Worm (Caenorhabditis elegans) whole organism, L1 larva: ENCODE measurements around the gene F26G1.10.

Experiments
- C04F5.9 ChIP-seq: sonication (generic microtip); optimal IDR thresholded peaks from 2 replicates; lab custom pipeline; 2016; ENCODE audit warnings: missing genetic modification characterization, missing compliant biosample characterization
- aly-2 ChIP-seq: fragments of 150-350 bp; optimal IDR thresholded peaks from 2 replicates; lab custom pipeline; 2014; ENCODE audit warnings: missing biosample characterization, missing genetic modification characterization
- ama-1 ChIP-seq: fragments of 150-350 bp; optimal IDR thresholded peaks from 2 replicates; lab custom pipeline; 2014
- blmp-1 ChIP-seq: fragments of 150-350 bp; optimal IDR thresholded peaks from 2 replicates; lab custom pipeline; 2014; ENCODE audit warnings: missing biosample characterization, missing genetic modification characterization
- ceh-63 ChIP-seq: fragments of 200-800 bp; sonication (Bioruptor generic); optimal IDR thresholded peaks from 2 replicates; lab custom pipeline; 2018; ENCODE audit warnings: mild to moderate bottlenecking, missing genetic modification characterization, missing compliant biosample characterization
- ceh-8 ChIP-seq: fragments of 200-800 bp; sonication (Bioruptor generic); optimal IDR thresholded peaks from 2 replicates; lab custom pipeline; 2018; ENCODE audit warnings: mild to moderate bottlenecking, missing genetic modification characterization, moderate library complexity, missing compliant biosample characterization
- ceh-90 ChIP-seq: sonication (generic microtip); optimal IDR thresholded peaks from 2 replicates; lab custom pipeline; 2016; ENCODE audit warnings: missing genetic modification characterization, missing compliant biosample characterization
- ces-1 ChIP-seq: fragments of 150-350 bp; optimal IDR thresholded peaks from 2 replicates; lab custom pipeline; 2014; ENCODE audit warnings: missing biosample characterization, missing genetic modification reagents, missing genetic modification characterization
- dpl-1 ChIP-seq, 3 experiments: fragments of 150-350 bp in 2 of 3; sonication (generic microtip) in 1 of 3; optimal IDR thresholded peaks; 2 replicates each; lab custom pipeline; 2014 to 2017; ENCODE audit warnings: missing biosample characterization in 3 of 3, missing genetic modification characterization in 3 of 3, missing genetic modification reagents in 3 of 3
- efl-1 ChIP-seq, 4 experiments: fragments of 150-350 bp; optimal IDR thresholded peaks in 3 of 4; peaks in 1 of 4; 1 replicate in 1 of 4; 2 replicates in 3 of 4; lab custom pipeline; 2014; ENCODE audit warnings: missing biosample characterization in 2 of 4, missing genetic modification characterization in 2 of 4, missing genetic modification reagents in 2 of 4
- egl-13 ChIP-seq: sonication (generic microtip); optimal IDR thresholded peaks from 2 replicates; lab custom pipeline; 2016; ENCODE audit warnings: missing genotype, missing genetic modification reagents, missing genetic modification characterization, missing compliant biosample characterization
- elt-2 ChIP-seq: sonication (generic microtip); optimal IDR thresholded peaks from 2 replicates; lab custom pipeline; 2016; ENCODE audit warnings: missing genetic modification characterization, mild to moderate bottlenecking, inconsistent platforms, missing compliant biosample characterization, missing genetic modification reagents
- elt-3 ChIP-seq, 6 experiments: fragments of 150-350 bp in 1 of 6; sonication (generic microtip); optimal IDR thresholded peaks; 2 replicates each; lab custom pipeline; 2017 to 2018; ENCODE audit warnings: missing biosample characterization in 6 of 6, missing genetic modification characterization in 6 of 6, inconsistent platforms in 1 of 6
- fkh-10 ChIP-seq: sonication (generic microtip); optimal IDR thresholded peaks from 2 replicates; lab custom pipeline; 2017; ENCODE audit warnings: missing biosample characterization, missing genetic modification reagents, missing genetic modification characterization
- grh-1 ChIP-seq: fragments of 200-800 bp; sonication (Bioruptor generic); IDR thresholded peaks from 2 replicates; pipeline ENCODE4 v1.3.6; 2022; ENCODE audit warnings: missing genetic modification reagents, missing genetic modification characterization, missing compliant biosample characterization
- hpl-2 ChIP-seq: fragments of 150-350 bp; optimal IDR thresholded peaks from 2 replicates; lab custom pipeline; 2014; ENCODE audit warnings: missing biosample characterization, missing genetic modification reagents, missing genetic modification characterization
- irx-1 ChIP-seq: sonication (generic microtip); optimal IDR thresholded peaks from 2 replicates; lab custom pipeline; 2016; ENCODE audit warnings: missing genetic modification characterization, missing compliant biosample characterization
- isw-1 ChIP-seq: fragments of 200-800 bp; sonication (Bioruptor generic); IDR thresholded peaks from 2 replicates; pipeline ENCODE4 v1.3.6; 2022; ENCODE audit warnings: missing genetic modification characterization, missing compliant biosample characterization
- lin-13 ChIP-seq: fragments of 150-350 bp; optimal IDR thresholded peaks from 2 replicates; lab custom pipeline; 2014; ENCODE audit warnings: missing biosample characterization, missing genetic modification reagents, missing genetic modification characterization
- lin-14 ChIP-seq: fragments of 200-800 bp; sonication (Bioruptor generic); optimal IDR thresholded peaks from 2 replicates; lab custom pipeline; 2018; ENCODE audit warnings: mild to moderate bottlenecking, missing genetic modification characterization, moderate library complexity, missing compliant biosample characterization
- lin-35 ChIP-seq, 2 experiments: fragments of 150-350 bp; optimal IDR thresholded peaks; 2 replicates each; lab custom pipeline; 2014; ENCODE audit warnings: missing biosample characterization in 2 of 2, missing genetic modification characterization in 2 of 2, missing genetic modification reagents in 2 of 2
- lsy-2 ChIP-seq, 2 experiments: fragments of 150-350 bp; optimal IDR thresholded peaks; 2 replicates each; lab custom pipeline; 2014; ENCODE audit warnings: missing biosample characterization in 2 of 2, missing genetic modification characterization in 2 of 2
- mdl-1 ChIP-seq, 2 experiments: fragments of 150-350 bp; optimal IDR thresholded peaks; 2 replicates each; lab custom pipeline; 2014 to 2017; ENCODE audit warnings: missing biosample characterization in 2 of 2, missing genetic modification characterization in 2 of 2, inconsistent platforms in 1 of 2
- mef-2 ChIP-seq: fragments of 150-350 bp; optimal IDR thresholded peaks from 2 replicates; lab custom pipeline; 2014; ENCODE audit warnings: missing biosample characterization, missing genetic modification characterization
- nhr-11 ChIP-seq: fragments of 150-350 bp; optimal IDR thresholded peaks from 2 replicates; lab custom pipeline; 2014; ENCODE audit warnings: missing biosample characterization, missing genetic modification characterization
- nhr-19 ChIP-seq: fragments of 200-800 bp; sonication (Bioruptor generic); conservative IDR thresholded peaks from 2 replicates; pipeline ENCODE4 v1.3.6; 2022; ENCODE audit warnings: missing genetic modification characterization, missing compliant biosample characterization
- nhr-20 ChIP-seq: sonication (generic microtip); optimal IDR thresholded peaks from 2 replicates; lab custom pipeline; 2016; ENCODE audit warnings: mild to moderate bottlenecking, missing genetic modification characterization, missing compliant biosample characterization
- nhr-237 ChIP-seq: fragments of 150-350 bp; optimal IDR thresholded peaks from 2 replicates; lab custom pipeline; 2014; ENCODE audit warnings: missing biosample characterization, missing genetic modification characterization
- nhr-47 ChIP-seq: sonication (generic microtip); optimal IDR thresholded peaks from 2 replicates; lab custom pipeline; 2016; ENCODE audit warnings: mild to moderate bottlenecking, missing genetic modification characterization, moderate library complexity, missing compliant biosample characterization
- nhr-71 ChIP-seq: sonication (generic microtip); optimal IDR thresholded peaks from 2 replicates; lab custom pipeline; 2016; ENCODE audit warnings: mild to moderate bottlenecking, missing genetic modification characterization, moderate library complexity, missing compliant biosample characterization
- nhr-77 ChIP-seq: fragments of 150-350 bp; optimal IDR thresholded peaks from 2 replicates; lab custom pipeline; 2014; ENCODE audit warnings: missing biosample characterization, missing genetic modification characterization
- nhr-85 ChIP-seq: sonication (generic microtip); peaks from one replicate; lab custom pipeline; 2016; ENCODE audit warnings: missing genetic modification characterization, inconsistent platforms, missing compliant biosample characterization
- nhr-90 ChIP-seq: sonication (generic microtip); optimal IDR thresholded peaks from 2 replicates; lab custom pipeline; 2016; ENCODE audit warnings: mild to moderate bottlenecking, missing genetic modification characterization, missing compliant biosample characterization; ENCODE audit not compliant: poor library complexity
- pag-3 ChIP-seq: sonication (generic microtip); optimal IDR thresholded peaks from 2 replicates; lab custom pipeline; 2017; ENCODE audit warnings: missing genetic modification characterization, mild to moderate bottlenecking, missing compliant biosample characterization, antibody characterized with exemption, borderline replicate concordance; ENCODE audit not compliant: insufficient read depth
- snu-23 ChIP-seq: sonication (generic microtip); optimal IDR thresholded peaks from 2 replicates; lab custom pipeline; 2016; ENCODE audit warnings: missing genetic modification characterization, missing compliant biosample characterization
- swsn-7 ChIP-seq: sonication (generic microtip); optimal IDR thresholded peaks from 2 replicates; lab custom pipeline; 2016; ENCODE audit warnings: missing genetic modification characterization, missing compliant biosample characterization
- tbx-2 ChIP-seq: sonication (generic microtip); optimal IDR thresholded peaks from 2 replicates; lab custom pipeline; 2016; ENCODE audit warnings: missing genetic modification characterization, missing compliant biosample characterization
- tlp-1 ChIP-seq: fragments of 150-350 bp; optimal IDR thresholded peaks from 2 replicates; lab custom pipeline; 2014; ENCODE audit warnings: missing biosample characterization, missing genetic modification characterization
- unc-130 ChIP-seq: fragments of 150-350 bp; optimal IDR thresholded peaks from 2 replicates; lab custom pipeline; 2017; ENCODE audit warnings: missing biosample characterization, missing genetic modification characterization, inconsistent platforms
- unc-30 ChIP-seq: sonication (generic microtip); optimal IDR thresholded peaks from 2 replicates; lab custom pipeline; 2017; ENCODE audit warnings: missing biosample characterization, missing genetic modification characterization
- unc-62 ChIP-seq: fragments of 150-350 bp; optimal IDR thresholded peaks from 2 replicates; lab custom pipeline; 2014; ENCODE audit warnings: missing biosample characterization, missing genetic modification reagents, missing genetic modification characterization
- vab-15 ChIP-seq: sonication (generic microtip); optimal IDR thresholded peaks from 2 replicates; lab custom pipeline; 2017; ENCODE audit warnings: missing genotype, mild to moderate bottlenecking, missing genetic modification characterization, missing compliant biosample characterization
- zag-1 ChIP-seq: fragments of 150-350 bp; optimal IDR thresholded peaks from 2 replicates; lab custom pipeline; 2014; ENCODE audit warnings: missing biosample characterization, missing genetic modification characterization

The F26G1.10 gene

ce11 chrII:4745281-4745680 lies 28.9 kb upstream of the F26G1.10 start:
- TF ChIP-seq lin-35 (GFP tag; optimal IDR thresholded peaks at IDR 0.05; lab: Kevin White, UChicago) = peak in 1 of 2 experiments; percentile 55
- peak; percentile 63 for TF ChIP-seq tbx-2
- no peak for TF ChIP-seq hpl-2 (GFP tag; lab: Kevin White, UChicago)
- peak; percentile 68 for TF ChIP-seq lin-14
- TF ChIP-seq swsn-7 = no peak
- peak; percentile 38 for TF ChIP-seq nhr-11 (tag; lab: Kevin White, UChicago)
- TF ChIP-seq nhr-47 (tag; lab: Kevin White, UChicago) = peak; percentile 47
- no peak for TF ChIP-seq ceh-90 (tag; lab: Kevin White, UChicago)
- peak; percentile 84 for TF ChIP-seq unc-130
- TF ChIP-seq nhr-19 (GFP tag; lab: Robert Waterston, UW) = peak; percentile 55
- TF ChIP-seq unc-30 (tag; lab: Kevin White, UChicago) = no peak
- TF ChIP-seq mdl-1 (tag; optimal IDR thresholded peaks at IDR 0.05; lab: Kevin White, UChicago) = peak in 1 of 2 experiments; percentile 12
- TF ChIP-seq nhr-77 (tag; lab: Kevin White, UChicago) = no peak
- TF ChIP-seq lsy-2 (tag; optimal IDR thresholded peaks at IDR 0.05; lab: Kevin White, UChicago) = peak in 1 of 2 experiments; percentile 38
- peak; percentile 95 for TF ChIP-seq blmp-1 (tag; lab: Kevin White, UChicago)
- peak in 1 of 2 experiments; percentile 8 for TF ChIP-seq efl-1 (optimal IDR thresholded peaks at IDR 0.05; lab: Kevin White, UChicago)
- TF ChIP-seq efl-1 (GFP tag; optimal IDR thresholded peaks at IDR 0.05 in 1 of 2; lab: Kevin White, UChicago) = peak in 1 of 2 experiments; percentile 68
- peak; percentile 71 for TF ChIP-seq snu-23 (GFP tag; lab: Kevin White, UChicago)
- TF ChIP-seq dpl-1 (GFP tag; optimal IDR thresholded peaks at IDR 0.05; lab: Kevin White, UChicago) = peak in 1 of 3 experiments; percentile 22
- peak; percentile 79 for TF ChIP-seq nhr-71 (tag; lab: Kevin White, UChicago)
- no peak for TF ChIP-seq ces-1 (GFP tag; lab: Kevin White, UChicago)
- TF ChIP-seq elt-3 (tag; optimal IDR thresholded peaks at IDR 0.05; lab: Kevin White, UChicago) = peak; percentile 4 to 98 (median 80)
- TF ChIP-seq ama-1 = no peak
- peak; percentile 82 for TF ChIP-seq nhr-20
- TF ChIP-seq grh-1 = peak; percentile 73
- peak; percentile 79 for TF ChIP-seq nhr-90 (tag; lab: Kevin White, UChicago)
- TF ChIP-seq nhr-85 (tag; lab: Kevin White, UChicago) = peak; percentile 96
- TF ChIP-seq, all 84 proteins: peak for 19

ce11 chrII:4747063-4747462 lies 27.1 kb upstream of the F26G1.10 start:
- TF ChIP-seq snu-23 (GFP tag; lab: Kevin White, UChicago) (peak; percentile 5), lsy-2 (tag; optimal IDR thresholded peaks at IDR 0.05; lab: Kevin White, UChicago) (no peak), lin-13 (GFP tag; lab: Kevin White, UChicago) (no peak), swsn-7 (no peak), blmp-1 (tag; lab: Kevin White, UChicago) (peak; percentile 32), ceh-63 (GFP tag; lab: Kevin White, UChicago) (no peak), grh-1 (0 out of 2 replicates have a peak, but pooled peaks have one; percentile 6), ceh-90 (tag; lab: Kevin White, UChicago) (no peak), aly-2 (no peak), nhr-47 (tag; lab: Kevin White, UChicago) (peak; percentile 30), nhr-85 (tag; lab: Kevin White, UChicago) (peak; percentile 84), nhr-237 (tag; lab: Kevin White, UChicago) (no peak), lin-14 (peak; percentile 19), C04F5.9 (tag; lab: Kevin White, UChicago) (no peak), irx-1 (tag; lab: Kevin White, UChicago) (no peak), pag-3 (tag; lab: Kevin White, UChicago) (no peak), nhr-71 (tag; lab: Kevin White, UChicago) (peak; percentile 37), tlp-1 (tag; lab: Kevin White, UChicago) (no peak), egl-13 (tag; lab: Kevin White, UChicago) (no peak), vab-15 (no peak), fkh-10 (GFP tag; lab: Kevin White, UChicago) (no peak), mdl-1 (tag; optimal IDR thresholded peaks at IDR 0.05; lab: Kevin White, UChicago) (peak in 1 of 2 experiments; percentile 44), ama-1 (no peak), ceh-8 (no peak), unc-62 (GFP tag; lab: Kevin White, UChicago) (no peak), mef-2 (no peak), isw-1 (no peak), nhr-19 (GFP tag; lab: Robert Waterston, UW) (peak; percentile 40), zag-1 (tag; lab: Kevin White, UChicago) (no peak), lin-35 (GFP tag; optimal IDR thresholded peaks at IDR 0.05; lab: Kevin White, UChicago) (peak in 1 of 2 experiments; percentile 8), elt-3 (tag; optimal IDR thresholded peaks at IDR 0.05; lab: Kevin White, UChicago) (peak in 2 of 6 experiments; percentile 13 to 55), elt-2 (tag; lab: Kevin White, UChicago) (no peak), nhr-20 (peak; percentile 24)
